Fruit fly (Drosophila melanogaster) whole organism, embryonic: Measurements from ENCODE around the gene Arp8.

Experiments used
- Bgb ChIP-seq: fragments of 200-800 bp; sonication (Bioruptor generic); IDR thresholded peaks from 2 replicates; pipeline ENCODE4 v1.3.6; 2022; ENCODE audit warnings: missing biosample characterization, missing genetic modification characterization; ENCODE audit not compliant: partially characterized antibody
- Blimp-1 ChIP-seq: fragments of 200-800 bp; sonication (Bioruptor generic); optimal IDR thresholded peaks from 3 replicates; lab custom pipeline; 2018; ENCODE audit warnings: missing biosample characterization, missing genetic modification characterization, mild to moderate bottlenecking, moderate library complexity, missing genetic modification reagents
- BtbVII ChIP-seq: fragments of 200-800 bp; sonication (Bioruptor generic); optimal IDR thresholded peaks from 3 replicates; lab custom pipeline; 2017; ENCODE audit warnings: missing biosample characterization, mild to moderate bottlenecking, missing genetic modification characterization
- CG12219 ChIP-seq: fragments of 200-800 bp; sonication (Bioruptor generic); optimal IDR thresholded peaks from 3 replicates; lab custom pipeline; 2018; ENCODE audit warnings: missing biosample characterization, mild to moderate bottlenecking, missing genetic modification characterization
- CG1233 ChIP-seq: fragments of 200-800 bp; sonication (Bioruptor generic); optimal IDR thresholded peaks from 4 replicates; lab custom pipeline; 2018; ENCODE audit warnings: missing biosample characterization, mild to moderate bottlenecking, missing genetic modification characterization
- CG13775 ChIP-seq: fragments of 200-800 bp; sonication (Bioruptor generic); optimal IDR thresholded peaks from 3 replicates; lab custom pipeline; 2017; ENCODE audit warnings: missing biosample characterization, mild to moderate bottlenecking, missing genetic modification characterization
- CG16813 ChIP-seq: fragments of 200-800 bp; sonication (Bioruptor generic); IDR thresholded peaks from 3 replicates; pipeline ENCODE4 v1.3.6; 2022; ENCODE audit warnings: missing biosample characterization, missing genetic modification characterization; ENCODE audit not compliant: partially characterized antibody
- CG17612 ChIP-seq: fragments of 200-800 bp; sonication (Bioruptor generic); IDR thresholded peaks from 2 replicates; pipeline ENCODE4 v1.3.6; 2022; ENCODE audit warnings: missing biosample characterization, missing genetic modification characterization
- CG1832 ChIP-seq: fragments of 200-800 bp; sonication (Bioruptor generic); optimal IDR thresholded peaks from 2 replicates; lab custom pipeline; 2017; ENCODE audit warnings: missing biosample characterization, mild to moderate bottlenecking, missing genetic modification characterization, inconsistent platforms
- CG31388 ChIP-seq: fragments of 200-800 bp; sonication (Bioruptor generic); optimal IDR thresholded peaks from 2 replicates; lab custom pipeline; 2016; ENCODE audit warnings: missing biosample characterization, missing genetic modification characterization
- CG3163 ChIP-seq: fragments of 200-800 bp; sonication (Bioruptor generic); optimal IDR thresholded peaks from 3 replicates; lab custom pipeline; 2016; ENCODE audit warnings: missing biosample characterization, missing genetic modification characterization
- CG3407 ChIP-seq: fragments of 200-800 bp; sonication (Bioruptor generic); optimal IDR thresholded peaks from 2 replicates; lab custom pipeline; 2018; ENCODE audit warnings: missing biosample characterization, mild to moderate bottlenecking, missing genetic modification characterization
- CG3995 ChIP-seq: fragments of 200-800 bp; sonication (Bioruptor generic); optimal IDR thresholded peaks from 3 replicates; lab custom pipeline; 2016; ENCODE audit warnings: missing biosample characterization, missing genetic modification characterization
- CG4360 ChIP-seq: fragments of 200-800 bp; sonication (Bioruptor generic); IDR thresholded peaks from 2 replicates; pipeline ENCODE4 v1.3.6; 2022; ENCODE audit warnings: missing biosample characterization, missing genetic modification characterization
- CG4854 ChIP-seq: fragments of 200-800 bp; sonication (Bioruptor generic); optimal IDR thresholded peaks from 2 replicates; lab custom pipeline; 2016; ENCODE audit warnings: missing biosample characterization, missing genetic modification characterization, inconsistent platforms
- CG8388 ChIP-seq: fragments of 200-800 bp; sonication (Bioruptor generic); optimal IDR thresholded peaks from 2 replicates; lab custom pipeline; 2019; ENCODE audit warnings: missing biosample characterization, mild to moderate bottlenecking, missing genetic modification characterization, moderate library complexity
- Ets65A ChIP-seq: fragments of 200-800 bp; sonication (Bioruptor generic); peaks from one replicate; lab custom pipeline; 2016; ENCODE audit warnings: missing biosample characterization, missing genetic modification characterization
- Fer2 ChIP-seq: fragments of 200-800 bp; sonication (Bioruptor generic); optimal IDR thresholded peaks from 2 replicates; lab custom pipeline; 2018; ENCODE audit warnings: missing biosample characterization, mild to moderate bottlenecking, missing genetic modification characterization, moderate library complexity
- GATAe ChIP-seq: fragments of 200-800 bp; sonication (Bioruptor generic); conservative IDR thresholded peaks from 2 replicates; pipeline ENCODE4 v1.3.6; 2022; ENCODE audit warnings: missing biosample characterization, missing genetic modification characterization
- HmgZ ChIP-seq: fragments of 200-800 bp; sonication (Bioruptor generic); optimal IDR thresholded peaks from 2 replicates; lab custom pipeline; 2018; ENCODE audit warnings: missing biosample characterization, mild to moderate bottlenecking, missing genetic modification characterization
- NK7.1 ChIP-seq: fragments of 200-800 bp; sonication (Bioruptor generic); optimal IDR thresholded peaks from 3 replicates; lab custom pipeline; 2016; ENCODE audit warnings: missing biosample characterization, missing genetic modification characterization
- Nf-YB ChIP-seq: fragments of 200-800 bp; sonication (Bioruptor generic); optimal IDR thresholded peaks from 3 replicates; lab custom pipeline; 2019; ENCODE audit warnings: missing biosample characterization, mild to moderate bottlenecking, missing genetic modification characterization, moderate library complexity
- Pdp1 ChIP-seq, 2 experiments: fragments of 200-800 bp; sonication (Bioruptor generic); optimal IDR thresholded peaks; 3 replicates each; lab custom pipeline; 2016; ENCODE audit warnings: missing biosample characterization in 2 of 2, missing genetic modification characterization in 2 of 2, mild to moderate bottlenecking in 1 of 2, moderate library complexity in 1 of 2
- Rfx ChIP-seq: fragments of 200-800 bp; sonication (Bioruptor generic); IDR thresholded peaks from 2 replicates; pipeline ENCODE4 v1.3.6; 2022; ENCODE audit warnings: missing biosample characterization, missing genetic modification characterization
- Spps ChIP-seq: fragments of 200-800 bp; sonication (Bioruptor generic); optimal IDR thresholded peaks from 2 replicates; lab custom pipeline; 2018; ENCODE audit warnings: missing biosample characterization, mild to moderate bottlenecking, missing genetic modification characterization
- Usf ChIP-seq: fragments of 200-800 bp; sonication (Bioruptor generic); optimal IDR thresholded peaks from 2 replicates; lab custom pipeline; 2017; ENCODE audit warnings: missing genotype, missing biosample characterization, missing genetic modification characterization
- abd-A ChIP-seq: fragments of 200-800 bp; sonication (Bioruptor generic); optimal IDR thresholded peaks from 3 replicates; lab custom pipeline; 2019; ENCODE audit warnings: missing biosample characterization, mild to moderate bottlenecking, missing genetic modification characterization, moderate library complexity
- cas ChIP-seq: fragments of 200-800 bp; sonication (Bioruptor generic); IDR thresholded peaks from 2 replicates; pipeline ENCODE4 v1.3.6; 2022; ENCODE audit warnings: missing biosample characterization, missing genetic modification characterization
- cato ChIP-seq: fragments of 200-800 bp; sonication (Bioruptor generic); optimal IDR thresholded peaks from 2 replicates; lab custom pipeline; 2016; ENCODE audit warnings: missing biosample characterization, missing genetic modification characterization, borderline replicate concordance
- cg ChIP-seq: fragments of 200-800 bp; sonication (Bioruptor generic); optimal IDR thresholded peaks from 3 replicates; lab custom pipeline; 2019; ENCODE audit warnings: missing biosample characterization, mild to moderate bottlenecking, missing genetic modification characterization, moderate library complexity
- ci ChIP-seq: fragments of 200-800 bp; sonication (Bioruptor generic); IDR thresholded peaks from 3 replicates; pipeline ENCODE4 v1.3.6; 2022; ENCODE audit warnings: missing biosample characterization, missing genetic modification characterization
- croc ChIP-seq: fragments of 200-800 bp; sonication (Bioruptor generic); conservative IDR thresholded peaks from 3 replicates; pipeline ENCODE4 v1.3.6; 2022; ENCODE audit warnings: missing biosample characterization, missing genetic modification characterization
- crol ChIP-seq: fragments of 200-800 bp; sonication (Bioruptor generic); IDR thresholded peaks from 2 replicates; pipeline ENCODE4 v1.3.6; 2022; ENCODE audit warnings: missing biosample characterization, missing genetic modification characterization
- cwo ChIP-seq: fragments of 200-800 bp; sonication (Bioruptor generic); optimal IDR thresholded peaks from 3 replicates; lab custom pipeline; 2017; ENCODE audit warnings: missing biosample characterization, missing genetic modification characterization, mild to moderate bottlenecking, moderate library complexity, missing genetic modification reagents
- eve ChIP-seq, 2 experiments: fragments of >200 bp; optimal IDR thresholded peaks; 2 replicates each; lab custom pipeline; 2017; ENCODE audit warnings: missing biosample characterization in 2 of 2, missing genetic modification characterization in 2 of 2
- fd102C ChIP-seq: fragments of 200-800 bp; sonication (Bioruptor generic); optimal IDR thresholded peaks from 2 replicates; lab custom pipeline; 2018; ENCODE audit warnings: missing biosample characterization, mild to moderate bottlenecking, missing genetic modification characterization, moderate library complexity
- ham ChIP-seq: fragments of 200-800 bp; sonication (Bioruptor generic); IDR thresholded peaks from 2 replicates; pipeline ENCODE4 v1.3.6; 2022; ENCODE audit warnings: missing biosample characterization, missing genetic modification characterization
- hb ChIP-seq: fragments of 200-800 bp; sonication (Bioruptor generic); IDR thresholded peaks from 3 replicates; pipeline ENCODE4 v1.3.6; 2022; ENCODE audit warnings: missing biosample characterization, missing genetic modification characterization; ENCODE audit not compliant: partially characterized antibody
- kah ChIP-seq: fragments of 200-800 bp; sonication (Bioruptor generic); optimal IDR thresholded peaks from 2 replicates; lab custom pipeline; 2018; ENCODE audit warnings: missing biosample characterization, mild to moderate bottlenecking, missing genetic modification characterization
- lmd ChIP-seq: fragments of 200-800 bp; sonication (Bioruptor generic); IDR thresholded peaks from 2 replicates; pipeline ENCODE4 v1.3.6; 2022; ENCODE audit warnings: missing biosample characterization, missing genetic modification characterization
- nau ChIP-seq: fragments of 200-800 bp; sonication (Bioruptor generic); optimal IDR thresholded peaks from 3 replicates; lab custom pipeline; 2017; ENCODE audit warnings: missing biosample characterization, mild to moderate bottlenecking, missing genetic modification characterization, missing genetic modification reagents
- peb ChIP-seq: fragments of 200-800 bp; sonication (Bioruptor generic); IDR thresholded peaks from 2 replicates; pipeline ENCODE4 v1.3.6; 2022; ENCODE audit warnings: missing biosample characterization, missing genetic modification characterization
- sd ChIP-seq: fragments of 200-800 bp; sonication (Bioruptor generic); optimal IDR thresholded peaks from 3 replicates; lab custom pipeline; 2018; ENCODE audit warnings: missing biosample characterization, mild to moderate bottlenecking, missing genetic modification characterization, moderate library complexity
- sens ChIP-seq: fragments of 200-800 bp; sonication (Bioruptor generic); peaks from one replicate; lab custom pipeline; 2016; ENCODE audit warnings: missing biosample characterization, missing genetic modification characterization
- sima ChIP-seq: fragments of 200-800 bp; sonication (Bioruptor generic); optimal IDR thresholded peaks from 2 replicates; lab custom pipeline; 2016; ENCODE audit warnings: missing biosample characterization, missing genetic modification characterization
- unpg ChIP-seq: fragments of 200-800 bp; sonication (Bioruptor generic); optimal IDR thresholded peaks from 3 replicates; lab custom pipeline; 2018; ENCODE audit warnings: missing biosample characterization, mild to moderate bottlenecking, missing genetic modification characterization, moderate library complexity

Arp8 gene

DNA sequence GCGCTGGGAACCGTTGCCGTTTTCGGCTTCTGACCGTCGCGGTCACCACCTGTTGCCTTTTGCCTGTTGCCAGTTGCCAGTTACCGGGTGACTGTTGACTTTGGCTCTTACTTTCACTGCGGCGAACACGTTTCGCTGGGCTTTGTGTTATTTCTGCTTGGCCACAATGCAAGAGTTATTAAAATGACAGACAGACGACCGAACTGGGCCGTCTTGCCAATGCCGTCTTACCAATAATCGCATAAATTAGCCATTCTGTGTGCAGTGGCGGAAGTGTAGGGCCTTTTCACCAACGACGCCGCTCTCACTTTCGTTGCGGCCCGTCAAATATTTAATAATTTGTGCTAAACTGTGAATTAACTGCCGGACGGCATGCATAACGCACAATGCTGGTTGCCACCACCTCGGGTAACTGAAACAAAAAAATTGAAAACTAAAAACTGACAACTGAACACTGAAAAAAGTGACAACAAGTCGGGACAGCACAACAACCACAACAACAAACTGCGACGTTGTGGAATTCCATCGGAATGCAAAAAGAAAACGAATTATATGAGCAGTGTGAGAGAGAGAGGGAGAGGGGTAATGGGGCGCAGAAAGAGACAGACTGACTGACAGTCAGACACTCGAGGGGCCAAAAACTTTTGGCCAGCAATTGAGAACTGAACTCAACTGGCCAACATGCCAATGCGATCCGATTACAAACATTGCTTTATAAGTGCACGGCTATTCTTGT lies 32.1 kb downstream of the Arp8 start:
- TF ChIP-seq sd (tag; lab: Kevin White, UChicago) (peak; percentile 94), CG4360 (peak; percentile 71; the same call in 1 of the 2 replicates), ci (GFP tag; lab: Robert Waterston, UW) (0 out of 3 replicates have a peak, but pooled peaks have one; percentile 39), unpg (no peak), Blimp-1 (GFP tag; lab: Kevin White, UChicago) (peak; percentile 78), sens (GFP tag; lab: Kevin White, UChicago) (peak; percentile 8), Nf-YB (GFP tag; lab: Kevin White, UChicago) (no peak), crol (GFP tag; lab: Robert Waterston, UW) (peak; percentile 24; the same call in 1 of the 2 replicates), CG1832 (peak; percentile 42), kah (GFP tag; lab: Kevin White, UChicago) (peak; percentile 30), Ets65A (GFP tag; lab: Kevin White, UChicago) (peak; percentile 60)
- TF ChIP-seq, all 482 proteins: peak for 9

DNA sequence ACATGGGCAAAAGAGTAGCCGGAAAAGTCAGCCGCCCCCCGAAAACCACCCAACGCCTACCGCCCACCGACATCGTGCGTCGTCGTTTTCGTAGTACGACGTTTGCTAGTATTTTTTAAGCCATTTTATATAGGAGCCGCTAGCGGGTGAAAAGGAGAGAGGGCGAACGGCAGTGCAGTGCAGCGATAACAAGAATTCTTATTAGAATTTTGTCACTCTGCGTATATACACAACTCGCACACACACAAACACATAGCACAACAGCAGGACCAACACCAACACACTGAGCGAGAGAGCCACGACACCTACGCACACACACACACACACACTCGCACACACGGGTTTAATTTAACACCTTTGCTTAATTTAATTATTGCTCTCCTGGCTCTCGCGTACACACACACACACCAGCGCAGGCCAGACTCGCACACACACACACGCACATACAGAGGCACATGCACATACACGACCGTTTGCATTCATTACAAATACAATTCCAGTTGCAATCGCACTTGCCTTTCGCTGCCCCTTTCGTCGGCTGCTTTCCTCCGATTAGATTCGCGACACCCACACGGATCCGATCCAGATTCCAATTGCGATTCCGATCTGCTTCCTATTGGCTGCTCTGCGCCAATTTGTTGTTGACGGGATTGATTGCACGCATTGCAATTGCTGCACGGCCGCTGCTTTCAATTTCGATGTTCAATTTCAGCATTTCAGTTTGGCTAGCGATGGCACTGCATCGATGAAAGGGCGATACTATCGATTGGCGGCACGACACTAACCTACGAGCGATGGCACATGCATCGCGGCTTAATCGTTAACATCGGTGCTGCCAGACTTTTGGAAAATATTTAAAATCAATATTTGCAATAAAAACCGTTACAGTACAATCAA lies 33.5 kb downstream of the Arp8 start, which contains the start of gene Socs16D:
Gene Socs16D (minus strand): TSS at position 758 of the 897 bp plus-strand sequence.
- TF ChIP-seq CG3407 (GFP tag; lab: Kevin White, UChicago) (peak; percentile 2), lmd (GFP tag; lab: Robert Waterston, UW) (peak; percentile 29; the same call in 1 of the 2 replicates), NK7.1 (no peak), CG12219 (no peak), sima (GFP tag; lab: Kevin White, UChicago) (no peak), hb (peak; percentile 97), GATAe (GFP tag; lab: Robert Waterston, UW) (no peak), CG3163 (GFP tag; lab: Kevin White, UChicago) (peak; percentile 37), CG31388 (GFP tag; lab: Kevin White, UChicago) (no peak), nau (GFP tag; lab: Kevin White, UChicago) (no peak), ham (GFP tag; lab: Robert Waterston, UW) (no peak), Fer2 (tag; lab: Kevin White, UChicago) (no peak), cato (GFP tag; lab: Kevin White, UChicago) (no peak), CG1233 (peak; percentile 5), CG13775 (GFP tag; lab: Kevin White, UChicago) (no peak), Rfx (GFP tag; lab: Robert Waterston, UW) (peak; percentile 75), fd102C (no peak), CG8388 (GFP tag; lab: Kevin White, UChicago) (no peak), CG16813 (GFP tag; lab: Robert Waterston, UW) (peak; percentile 98), abd-A (peak; percentile 72), eve (GFP tag; optimal IDR thresholded peaks at IDR 0.05; lab: Kevin White, UChicago) (no peak), cwo (GFP tag; lab: Kevin White, UChicago) (peak; percentile 23), CG3995 (peak; percentile 53), Spps (tag; lab: Kevin White, UChicago) (no peak), cas (GFP tag; lab: Robert Waterston, UW) (no peak), CG17612 (GFP tag; lab: Robert Waterston, UW) (no peak), cg (GFP tag; lab: Kevin White, UChicago) (peak; percentile 100), Usf (GFP tag; lab: Kevin White, UChicago) (no peak), Bgb (GFP tag; lab: Robert Waterston, UW) (peak; percentile 99), croc (GFP tag; lab: Robert Waterston, UW) (no peak), HmgZ (peak; percentile 72), BtbVII (peak; percentile 13), CG4854 (GFP tag; lab: Kevin White, UChicago) (no peak), Pdp1 (GFP tag; optimal IDR thresholded peaks at IDR 0.05; lab: Kevin White, UChicago) (peak; percentile 17 to 61), peb (GFP tag; lab: Robert Waterston, UW) (no peak)
